Fruit fly (Drosophila melanogaster) whole organism, embryonic: ENCODE measurements around the gene Rab3-GEF.

Experiments
- ATbp ChIP-seq: fragments of 200-800 bp; sonication (Bioruptor generic); optimal IDR thresholded peaks from 2 replicates; lab custom pipeline; 2017; ENCODE audit warnings: missing biosample characterization, mild to moderate bottlenecking, missing genetic modification characterization, missing genetic modification reagents
- Adf1 ChIP-seq: fragments of 200-800 bp; sonication (Bioruptor generic); IDR thresholded peaks from 2 replicates; pipeline ENCODE4 v1.3.6; 2022; ENCODE audit warnings: missing biosample characterization, missing genetic modification characterization
- CG10147 ChIP-seq: fragments of 200-800 bp; sonication (Bioruptor generic); optimal IDR thresholded peaks from 2 replicates; lab custom pipeline; 2019; ENCODE audit warnings: missing biosample characterization, mild to moderate bottlenecking, missing genetic modification characterization, moderate library complexity
- CG10209 ChIP-seq: fragments of 200-800 bp; sonication (Bioruptor generic); optimal IDR thresholded peaks from 3 replicates; lab custom pipeline; 2017; ENCODE audit warnings: missing biosample characterization, mild to moderate bottlenecking, missing genetic modification characterization, missing genetic modification reagents
- CG10267 ChIP-seq: fragments of 200-800 bp; sonication (Bioruptor generic); optimal IDR thresholded peaks from 2 replicates; lab custom pipeline; 2018; ENCODE audit warnings: missing biosample characterization, mild to moderate bottlenecking, missing genetic modification characterization, moderate library complexity
- CG10654 ChIP-seq: fragments of 200-800 bp; sonication (Bioruptor generic); optimal IDR thresholded peaks from 2 replicates; lab custom pipeline; 2016; ENCODE audit warnings: missing biosample characterization, missing genetic modification characterization
- CG10979 ChIP-seq: fragments of 200-800 bp; sonication (Bioruptor generic); optimal IDR thresholded peaks from 2 replicates; lab custom pipeline; 2018; ENCODE audit warnings: missing biosample characterization, mild to moderate bottlenecking, missing genetic modification characterization, moderate library complexity
- CG11398 ChIP-seq: fragments of 200-800 bp; sonication (Bioruptor generic); optimal IDR thresholded peaks from 2 replicates; lab custom pipeline; 2016; ENCODE audit warnings: missing biosample characterization, missing genetic modification characterization
- CG11504 ChIP-seq: fragments of 200-800 bp; sonication (Bioruptor generic); optimal IDR thresholded peaks from 3 replicates; lab custom pipeline; 2019; ENCODE audit warnings: missing biosample characterization, mild to moderate bottlenecking, missing genetic modification characterization, moderate library complexity
- CG12104 ChIP-seq: fragments of 200-800 bp; sonication (Bioruptor generic); optimal IDR thresholded peaks from 3 replicates; lab custom pipeline; 2016; ENCODE audit warnings: missing biosample characterization, missing genetic modification characterization
- CG12659 ChIP-seq: fragments of 200-800 bp; sonication (Bioruptor generic); optimal IDR thresholded peaks from 3 replicates; lab custom pipeline; 2017; ENCODE audit warnings: mild to moderate bottlenecking, missing biosample characterization, missing genetic modification reagents, missing genetic modification characterization
- CG1647 ChIP-seq: fragments of 200-800 bp; sonication (Bioruptor generic); optimal IDR thresholded peaks from 3 replicates; lab custom pipeline; 2016; ENCODE audit warnings: missing biosample characterization, missing genetic modification characterization
- CG16863 ChIP-seq: fragments of 200-800 bp; sonication (Bioruptor generic); optimal IDR thresholded peaks from 3 replicates; lab custom pipeline; 2016; ENCODE audit warnings: missing biosample characterization, missing genetic modification characterization
- CG17328 ChIP-seq: fragments of 200-800 bp; sonication (Bioruptor generic); IDR thresholded peaks from 2 replicates; pipeline ENCODE4 v1.3.6; 2022; ENCODE audit warnings: missing biosample characterization, missing genetic modification characterization
- CG17912 ChIP-seq: fragments of 200-800 bp; sonication (Bioruptor generic); optimal IDR thresholded peaks from 2 replicates; lab custom pipeline; 2018; ENCODE audit warnings: missing biosample characterization, mild to moderate bottlenecking, missing genetic modification characterization
- CG2202 ChIP-seq: fragments of 200-800 bp; sonication (Bioruptor generic); optimal IDR thresholded peaks from 2 replicates; lab custom pipeline; 2018; ENCODE audit warnings: missing biosample characterization, mild to moderate bottlenecking, missing genetic modification characterization
- CG3847 ChIP-seq: fragments of 200-800 bp; sonication (Bioruptor generic); IDR thresholded peaks from 2 replicates; pipeline ENCODE4 v1.3.6; 2022; ENCODE audit warnings: missing biosample characterization, missing genetic modification characterization
- CG3995 ChIP-seq: fragments of 200-800 bp; sonication (Bioruptor generic); optimal IDR thresholded peaks from 3 replicates; lab custom pipeline; 2016; ENCODE audit warnings: missing biosample characterization, missing genetic modification characterization
- CG4360 ChIP-seq: fragments of 200-800 bp; sonication (Bioruptor generic); IDR thresholded peaks from 2 replicates; pipeline ENCODE4 v1.3.6; 2022; ENCODE audit warnings: missing biosample characterization, missing genetic modification characterization
- CG6654 ChIP-seq: fragments of 200-800 bp; sonication (Bioruptor generic); optimal IDR thresholded peaks from 2 replicates; lab custom pipeline; 2017; ENCODE audit warnings: missing biosample characterization, mild to moderate bottlenecking, missing genetic modification characterization
- CG7271 ChIP-seq: fragments of 200-800 bp; sonication (Bioruptor generic); optimal IDR thresholded peaks from 2 replicates; lab custom pipeline; 2018; ENCODE audit warnings: missing biosample characterization, mild to moderate bottlenecking, missing genetic modification characterization, moderate library complexity
- CG9609 ChIP-seq: fragments of 200-800 bp; sonication (Bioruptor generic); optimal IDR thresholded peaks from 3 replicates; lab custom pipeline; 2016; ENCODE audit warnings: missing biosample characterization, missing genetic modification characterization
- CG9727 ChIP-seq: fragments of 200-800 bp; sonication (Bioruptor generic); optimal IDR thresholded peaks from 3 replicates; lab custom pipeline; 2017; ENCODE audit warnings: missing biosample characterization, mild to moderate bottlenecking, missing genetic modification characterization
- Drgx ChIP-seq: fragments of 200-800 bp; sonication (Bioruptor generic); IDR thresholded peaks from 2 replicates; pipeline ENCODE4 v1.3.6; 2022; ENCODE audit warnings: missing biosample characterization, missing genetic modification characterization
- Eip74EF ChIP-seq, 2 experiments: fragments of 200-800 bp in 1 of 2; fragments of >200 bp in 1 of 2; sonication (Bioruptor generic) in 1 of 2; optimal IDR thresholded peaks; 2 replicates each; lab custom pipeline; 2017 to 2019; ENCODE audit warnings: missing biosample characterization in 2 of 2, missing genetic modification characterization in 2 of 2, mild to moderate bottlenecking in 1 of 2, moderate library complexity in 1 of 2
- Hsf ChIP-seq: fragments of 200-800 bp; sonication (Bioruptor generic); optimal IDR thresholded peaks from 3 replicates; lab custom pipeline; 2016; ENCODE audit warnings: missing biosample characterization, missing genetic modification characterization
- Lim3 ChIP-seq: fragments of 200-800 bp; sonication (Bioruptor generic); IDR thresholded peaks from 2 replicates; pipeline ENCODE4 v1.3.6; 2022; ENCODE audit warnings: missing biosample characterization, missing genetic modification characterization
- Med ChIP-seq: fragments of 200-800 bp; sonication (Bioruptor generic); peaks from one replicate; lab custom pipeline; 2016; ENCODE audit warnings: missing biosample characterization, missing genetic modification characterization, mild to moderate bottlenecking, inconsistent platforms, moderate library complexity
- NfI ChIP-seq: fragments of 200-800 bp; sonication (Bioruptor generic); optimal IDR thresholded peaks from 3 replicates; lab custom pipeline; 2018; ENCODE audit warnings: missing biosample characterization, mild to moderate bottlenecking, missing genetic modification characterization, moderate library complexity
- Oli ChIP-seq: fragments of 200-800 bp; sonication (Bioruptor generic); optimal IDR thresholded peaks from 2 replicates; lab custom pipeline; 2018; ENCODE audit warnings: missing biosample characterization, mild to moderate bottlenecking, missing genetic modification characterization, moderate library complexity
- Poxn ChIP-seq: fragments of 200-800 bp; sonication (Bioruptor generic); IDR thresholded peaks from 2 replicates; pipeline ENCODE4 v1.3.6; 2022; ENCODE audit warnings: missing biosample characterization, missing genetic modification characterization
- Xbp1 ChIP-seq: fragments of 200-800 bp; sonication (Bioruptor generic); optimal IDR thresholded peaks from 3 replicates; lab custom pipeline; 2016; ENCODE audit warnings: missing biosample characterization, mild to moderate bottlenecking, missing genetic modification characterization
- Xrp1 ChIP-seq: fragments of 200-800 bp; sonication (Bioruptor generic); IDR thresholded peaks from 2 replicates; pipeline ENCODE4 v1.3.6; 2022; ENCODE audit warnings: missing biosample characterization, missing genetic modification characterization
- abd-A ChIP-seq: fragments of 200-800 bp; sonication (Bioruptor generic); optimal IDR thresholded peaks from 3 replicates; lab custom pipeline; 2019; ENCODE audit warnings: missing biosample characterization, mild to moderate bottlenecking, missing genetic modification characterization, moderate library complexity
- chm ChIP-seq: fragments of 200-800 bp; sonication (Bioruptor generic); IDR thresholded peaks from 2 replicates; pipeline ENCODE4 v1.3.6; 2022; ENCODE audit warnings: missing biosample characterization, missing genetic modification characterization
- dysf ChIP-seq: fragments of 200-800 bp; sonication (Bioruptor generic); IDR thresholded peaks from 3 replicates; pipeline ENCODE4 v1.3.6; 2022; ENCODE audit warnings: missing biosample characterization, missing genetic modification characterization
- ewg ChIP-seq: fragments of 200-800 bp; sonication (Bioruptor generic); optimal IDR thresholded peaks from 3 replicates; lab custom pipeline; 2017; ENCODE audit warnings: mild to moderate bottlenecking, missing biosample characterization, missing genetic modification reagents, missing genetic modification characterization
- ftz-f1 ChIP-seq: fragments of 200-800 bp; sonication (Bioruptor generic); optimal IDR thresholded peaks from 2 replicates; lab custom pipeline; 2016; ENCODE audit warnings: missing biosample characterization, missing genetic modification characterization
- gro ChIP-seq: fragments of 200-800 bp; sonication (Bioruptor generic); optimal IDR thresholded peaks from 2 replicates; lab custom pipeline; 2016; ENCODE audit warnings: missing biosample characterization, missing genetic modification characterization
- hth ChIP-seq: fragments of >200 bp; optimal IDR thresholded peaks from 2 replicates; lab custom pipeline; 2017; ENCODE audit warnings: inconsistent platforms
- klu ChIP-seq: fragments of 200-800 bp; sonication (Bioruptor generic); IDR thresholded peaks from 2 replicates; pipeline ENCODE4 v1.3.6; 2022; ENCODE audit warnings: missing biosample characterization, missing genetic modification characterization
- mirr ChIP-seq: fragments of 200-800 bp; sonication (Bioruptor generic); optimal IDR thresholded peaks from 3 replicates; lab custom pipeline; 2018; ENCODE audit warnings: missing biosample characterization, mild to moderate bottlenecking, missing genetic modification characterization
- prd ChIP-seq, 3 experiments: fragments of >200 bp in 2 of 3; fragments of 200-800 bp in 1 of 3; sonication (Bioruptor generic) in 1 of 3; optimal IDR thresholded peaks in 2 of 3; IDR thresholded peaks in 1 of 3; 2 replicates in 2 of 3; 3 replicates in 1 of 3; pipeline versions ENCODE4 v1.3.6 to Lab custom; 2017 to 2022; ENCODE audit warnings: missing biosample characterization in 1 of 3, missing genetic modification characterization in 1 of 3
- sisA ChIP-seq: fragments of 200-800 bp; sonication (Bioruptor generic); IDR thresholded peaks from 2 replicates; pipeline ENCODE4 v1.3.6; 2022; ENCODE audit warnings: missing biosample characterization, missing genetic modification characterization
- slbo ChIP-seq: fragments of 200-800 bp; sonication (Bioruptor generic); IDR thresholded peaks from 2 replicates; pipeline ENCODE4 v1.3.6; 2022; ENCODE audit warnings: missing biosample characterization, missing genetic modification characterization
- ssp ChIP-seq: fragments of 200-800 bp; sonication (Bioruptor generic); IDR thresholded peaks from 2 replicates; pipeline ENCODE4 v1.3.6; 2022; ENCODE audit warnings: missing biosample characterization, missing genetic modification characterization
- stc ChIP-seq: fragments of 200-800 bp; sonication (Bioruptor generic); IDR thresholded peaks from 2 replicates; pipeline ENCODE4 v1.3.6; 2022; ENCODE audit warnings: missing biosample characterization, missing genetic modification characterization
- tap ChIP-seq: fragments of 200-800 bp; optimal IDR thresholded peaks from 3 replicates; lab custom pipeline; 2019; ENCODE audit warnings: missing biosample characterization, mild to moderate bottlenecking, missing genetic modification characterization, moderate library complexity
- ttk ChIP-seq: fragments of 200-800 bp; sonication (Bioruptor generic); IDR thresholded peaks from 2 replicates; pipeline ENCODE4 v2.1.2; 2022; ENCODE audit warnings: missing biosample characterization, missing genetic modification characterization
- unc-4 ChIP-seq: fragments of 200-800 bp; sonication (Bioruptor generic); IDR thresholded peaks from 2 replicates; pipeline ENCODE4 v1.3.6; 2022; ENCODE audit warnings: missing biosample characterization, missing genetic modification characterization; ENCODE audit not compliant: partially characterized antibody
- wdn ChIP-seq: fragments of 200-800 bp; sonication (Bioruptor generic); IDR thresholded peaks from 2 replicates; pipeline ENCODE4 v1.3.6; 2022; ENCODE audit warnings: missing biosample characterization, missing genetic modification characterization
- wek ChIP-seq: fragments of 200-800 bp; sonication (Bioruptor generic); optimal IDR thresholded peaks from 3 replicates; lab custom pipeline; 2018; ENCODE audit warnings: missing biosample characterization, mild to moderate bottlenecking, missing genetic modification characterization, moderate library complexity

Gene Rab3-GEF

DNA sequence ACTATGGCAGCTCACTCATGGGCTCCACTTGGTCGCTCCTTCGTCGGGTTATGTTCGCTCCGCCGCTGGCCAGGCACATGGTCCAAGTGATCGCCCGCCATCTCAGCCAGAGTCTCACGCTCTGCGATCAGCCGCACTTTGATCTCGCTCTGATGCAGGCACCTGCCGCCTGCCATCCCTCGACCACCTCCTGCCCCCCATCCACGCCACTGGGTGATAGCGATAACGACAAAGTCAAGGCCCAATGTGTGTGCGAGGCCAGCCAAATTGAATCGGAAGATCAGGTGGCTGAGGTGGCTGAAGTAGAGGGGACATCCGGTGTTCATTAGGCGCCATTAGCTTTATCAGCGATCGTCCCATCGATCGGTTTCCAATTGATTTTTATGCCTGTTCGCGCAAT is 20.9 kb upstream of the Rab3-GEF start (continued):
- TF ChIP-seq Adf1 (GFP tag; lab: Robert Waterston, UW) (no peak), Med (GFP tag; lab: Kevin White, UChicago) (peak; percentile 57), CG9727 (GFP tag; lab: Kevin White, UChicago) (no peak), NfI (GFP tag; lab: Kevin White, UChicago) (no peak), CG3847 (GFP tag; lab: Robert Waterston, UW) (no peak), abd-A (tag; lab: Kevin White, UChicago) (no peak), CG10209 (GFP tag; lab: Kevin White, UChicago) (no peak), Xrp1 (GFP tag; lab: Robert Waterston, UW) (no peak), Poxn (no peak), ATbp (GFP tag; lab: Kevin White, UChicago) (no peak), CG9609 (no peak), CG10147 (no peak), hth (lab: Kevin White, UChicago) (no peak), CG10979 (tag; lab: Kevin White, UChicago) (no peak), CG17328 (GFP tag; lab: Robert Waterston, UW) (no peak), ewg (GFP tag; lab: Kevin White, UChicago) (no peak), wdn (no peak), CG3995 (no peak), chm (no peak), dysf (GFP tag; lab: Robert Waterston, UW) (no peak), CG10654 (GFP tag; lab: Kevin White, UChicago) (no peak), Hsf (GFP tag; lab: Kevin White, UChicago) (no peak), ftz-f1 (peak; percentile 36), Xbp1 (GFP tag; lab: Kevin White, UChicago) (no peak), Eip74EF (GFP tag; optimal IDR thresholded peaks at IDR 0.05; lab: Kevin White, UChicago) (no peak), unc-4 (no peak), Lim3 (no peak), CG6654 (GFP tag; lab: Kevin White, UChicago) (no peak), slbo (GFP tag; lab: Robert Waterston, UW) (0 out of 2 replicates have a peak, but pooled peaks have one; percentile 12)

DNA sequence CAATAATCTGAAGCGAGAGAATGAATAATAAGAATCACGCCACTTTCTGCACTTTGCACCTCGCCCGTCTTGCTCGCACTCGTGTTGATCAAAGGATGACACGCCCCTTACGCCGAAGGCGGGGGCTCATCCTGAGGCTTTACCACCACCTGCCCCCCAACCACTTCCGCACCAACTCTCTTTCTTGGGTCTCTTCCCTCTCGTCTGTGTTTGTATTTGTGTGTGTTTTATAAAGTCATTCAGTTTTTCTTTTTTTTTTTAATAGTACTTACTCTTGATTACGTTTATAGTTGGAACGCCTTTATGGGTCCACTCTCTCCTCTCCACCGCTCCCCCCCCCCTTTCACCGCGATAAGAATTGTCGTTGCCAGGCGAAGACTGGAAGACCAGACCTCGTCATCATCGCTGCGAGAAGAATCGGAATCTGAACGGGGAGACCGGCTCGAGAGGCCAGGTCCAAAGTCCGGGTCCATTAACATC is 20.0 kb upstream of the Rab3-GEF start:
- TF ChIP-seq gro, result no peak
- no peak for TF ChIP-seq wek (GFP tag; lab: Kevin White, UChicago)
- no peak for TF ChIP-seq prd (optimal IDR thresholded peaks at IDR 0.05; lab: Kevin White, UChicago)
- TF ChIP-seq prd (GFP tag; IDR thresholded peaks at IDR 0.05; lab: Robert Waterston, UW), result no peak
- TF ChIP-seq ssp (GFP tag; lab: Robert Waterston, UW), result no peak
- no peak for TF ChIP-seq CG7271 (tag; lab: Kevin White, UChicago)
- TF ChIP-seq CG11398, result no peak
- TF ChIP-seq CG16863 (GFP tag; lab: Kevin White, UChicago), result no peak
- TF ChIP-seq tap (tag; lab: Kevin White, UChicago), result no peak
- TF ChIP-seq mirr (GFP tag; lab: Kevin White, UChicago), result no peak
- peak; percentile 84 for TF ChIP-seq Drgx
- no peak for TF ChIP-seq CG12104 (GFP tag; lab: Kevin White, UChicago)
- TF ChIP-seq sisA (GFP tag; lab: Robert Waterston, UW), result no peak
- TF ChIP-seq CG4360, result no peak
- no peak for TF ChIP-seq CG1647 (GFP tag; lab: Kevin White, UChicago)
- TF ChIP-seq CG2202 (tag; lab: Kevin White, UChicago), result no peak
- TF ChIP-seq CG12659 (GFP tag; lab: Kevin White, UChicago), result no peak
- TF ChIP-seq Med (GFP tag; lab: Kevin White, UChicago), result peak; percentile 17
- TF ChIP-seq CG10267 (tag; lab: Kevin White, UChicago), result no peak
- TF ChIP-seq CG17912 (GFP tag; lab: Kevin White, UChicago), result no peak
- TF ChIP-seq ttk, result no peak
- TF ChIP-seq klu (GFP tag; lab: Robert Waterston, UW), result no peak
- TF ChIP-seq Oli, result no peak
- TF ChIP-seq CG11504 (tag; lab: Kevin White, UChicago), result no peak
- no peak for TF ChIP-seq stc (GFP tag; lab: Robert Waterston, UW)
